Worm (Caenorhabditis elegans): ENCODE data around the gene R01E6.7.
A peak's percentile ranks its signal among the peaks of the same experiment; 100 is the strongest.

- no peak for TF ChIP-seq daf-12 (tag; optimal IDR thresholded peaks at IDR 0.05)
- no peak for TF ChIP-seq ztf-11 (tag; optimal IDR thresholded peaks at IDR 0.05)
- no peak for TF ChIP-seq mxl-2 (GFP tag; conservative IDR thresholded peaks at IDR 0.05)
- no peak for TF ChIP-seq ZK546.5 (tag; optimal IDR thresholded peaks at IDR 0.05)
- no peak for TF ChIP-seq fkh-10 (GFP tag; optimal IDR thresholded peaks at IDR 0.05)
- TF ChIP-seq ceh-82 (tag; optimal IDR thresholded peaks at IDR 0.05), result no peak
- TF ChIP-seq pha-4 (GFP tag; IDR thresholded peaks at IDR 0.05), result no peak
- TF ChIP-seq pha-4 (tag; optimal IDR thresholded peaks at IDR 0.05), result no peak
- no peak for TF ChIP-seq skn-1 (tag; optimal IDR thresholded peaks at IDR 0.05)
- peak in 1 of 2 experiments; percentile 96 for TF ChIP-seq unc-62 (GFP tag; optimal IDR thresholded peaks at IDR 0.05 in 1 of 2)
- no peak for TF ChIP-seq unc-62 (tag; optimal IDR thresholded peaks at IDR 0.05)
- no peak for TF ChIP-seq nhr-237 (tag; optimal IDR thresholded peaks at IDR 0.05)
- no peak for TF ChIP-seq zip-11 (GFP tag; IDR thresholded peaks at IDR 0.05)
- no peak for TF ChIP-seq zip-2 (tag; optimal IDR thresholded peaks at IDR 0.05)
Observed at ce11 chrX:13539701-13540100, 30.1 kb downstream of the R01E6.7 start.
